Worm (Caenorhabditis elegans): Measurements from ENCODE around the gene T22F7.3.
A peak's percentile ranks its signal among the peaks of the same experiment; 100 is the strongest.

Gene T22F7.3

DNA sequence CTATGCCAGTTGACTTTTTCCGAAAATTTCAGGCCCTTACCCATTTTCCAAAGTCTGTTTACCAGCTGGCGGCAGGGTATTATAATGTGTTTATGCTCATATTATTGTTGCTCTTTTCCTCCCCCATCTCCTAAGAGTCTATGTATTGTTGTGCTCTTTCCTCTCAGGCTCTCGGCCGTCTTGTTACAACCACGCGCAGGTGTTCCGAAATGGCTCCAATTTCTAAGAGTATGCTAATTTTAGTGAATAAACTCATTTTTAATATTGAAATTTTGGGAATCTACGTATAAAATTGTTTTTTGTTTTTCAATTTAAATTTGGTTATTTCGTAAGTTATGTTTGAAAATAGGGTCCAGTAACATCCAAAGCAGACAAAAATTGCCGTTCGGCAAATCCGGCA lies 34.2 kb upstream of the T22F7.3 start:
- TF ChIP-seq nhr-77 (tag; optimal IDR thresholded peaks at IDR 0.05) (no peak), ceh-28 (tag; optimal IDR thresholded peaks at IDR 0.05) (no peak), lir-3 (tag; optimal IDR thresholded peaks at IDR 0.05) (no peak), nhr-48 (tag; optimal IDR thresholded peaks at IDR 0.05) (no peak), ctbp-1 (GFP tag; IDR thresholded peaks at IDR 0.05) (no peak), daf-8 (GFP tag; IDR thresholded peaks at IDR 0.05) (no peak), hif-1 (tag; optimal IDR thresholded peaks at IDR 0.05) (no peak), egl-27 (tag; optimal IDR thresholded peaks at IDR 0.05) (no peak), unc-130 (GFP tag; optimal IDR thresholded peaks at IDR 0.05) (no peak), arid-1 (GFP tag; conservative IDR thresholded peaks at IDR 0.05) (no peak), unc-62 (GFP tag; optimal IDR thresholded peaks at IDR 0.05 in 1 of 2) (no peak), unc-62 (tag; optimal IDR thresholded peaks at IDR 0.05) (no peak), snpc-4 (tag; optimal IDR thresholded peaks at IDR 0.05) (no peak), F44E2.7 (GFP tag; IDR thresholded peaks at IDR 0.05) (no peak), ceh-20 (GFP tag; IDR thresholded peaks at IDR 0.05) (no peak), lin-13 (GFP tag; optimal IDR thresholded peaks at IDR 0.05) (no peak)

DNA sequence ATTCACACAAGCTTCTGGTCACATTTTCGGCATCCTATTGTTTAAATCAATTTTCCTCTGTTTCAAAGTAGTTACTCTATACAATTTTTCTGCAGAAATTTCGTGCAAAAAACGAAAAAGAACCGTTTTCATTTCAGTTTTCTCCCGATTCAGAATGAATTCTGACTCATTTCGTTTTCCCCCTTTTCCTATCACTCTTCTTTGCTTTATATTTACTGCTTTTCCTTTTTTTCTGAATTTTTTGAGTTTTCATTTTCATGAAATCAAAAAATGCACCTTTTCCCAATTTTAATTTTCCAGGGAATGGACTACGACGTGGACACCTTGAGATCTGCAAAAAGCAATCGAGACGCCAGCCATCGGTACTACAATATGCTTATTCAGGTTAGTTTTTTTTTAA lies 31.8 kb upstream of the T22F7.3 start, which contains the start of gene B0353.1:
Gene B0353.1, plus strand, starts transcription at position 301 of the 400 bp plus-strand sequence.
- TF ChIP-seq zfp-3 (GFP tag; conservative IDR thresholded peaks at IDR 0.05) (no peak), dpl-1 (GFP tag; optimal IDR thresholded peaks at IDR 0.05) (no peak), lsy-2 (tag; optimal IDR thresholded peaks at IDR 0.05) (no peak), F10B5.3 (tag; optimal IDR thresholded peaks at IDR 0.05) (no peak), mxl-3 (GFP tag; optimal IDR thresholded peaks at IDR 0.05) (no peak), daf-12 (tag; optimal IDR thresholded peaks at IDR 0.05) (no peak), spr-3 (GFP tag; optimal IDR thresholded peaks at IDR 0.05) (no peak), cey-2 (tag; optimal IDR thresholded peaks at IDR 0.05; ENCODE audit: borderline replicate concordance, insufficient read depth) (no peak), set-16 (GFP tag; IDR thresholded peaks at IDR 0.05) (no peak)

DNA sequence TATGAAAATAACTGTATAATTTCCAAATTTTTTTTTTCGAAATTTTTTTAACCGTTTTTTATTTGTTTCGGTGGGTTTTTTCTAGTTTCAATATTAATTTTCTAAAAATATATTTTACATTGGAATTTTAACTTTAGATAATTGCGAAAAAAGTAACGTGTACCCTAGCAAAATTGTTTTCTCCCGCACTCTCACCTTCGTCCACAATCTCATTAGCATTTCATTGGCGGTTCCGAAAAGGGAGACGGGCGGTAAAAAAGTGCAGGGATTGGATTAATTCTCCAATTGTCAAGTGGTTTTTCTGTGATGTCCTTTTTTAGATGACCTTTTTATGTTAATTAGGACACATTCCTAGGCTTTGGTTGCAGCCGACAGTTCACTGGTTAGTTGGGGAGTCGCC lies 25.4 kb upstream of the T22F7.3 start:
- TF ChIP-seq ZK546.5 (tag; optimal IDR thresholded peaks at IDR 0.05): no peak
- no peak for TF ChIP-seq F49E8.2 (tag; optimal IDR thresholded peaks at IDR 0.05; ENCODE audit: borderline replicate concordance)
- no peak for TF ChIP-seq nhr-102 (tag; optimal IDR thresholded peaks at IDR 0.05)
- no peak for TF ChIP-seq lim-7 (GFP tag; IDR thresholded peaks at IDR 0.05)
- TF ChIP-seq daf-12 (tag; optimal IDR thresholded peaks at IDR 0.05): no peak
- TF ChIP-seq aha-1 (tag): peak; percentile 54
- no peak for TF ChIP-seq nhr-111 (GFP tag; optimal IDR thresholded peaks at IDR 0.05)
- no peak for TF ChIP-seq F26F4.8 (GFP tag; conservative IDR thresholded peaks at IDR 0.05)

- TF ChIP-seq mes-2 (tag; optimal IDR thresholded peaks at IDR 0.05; ENCODE audit: poor library complexity, severe bottlenecking): no peak
- no peak for TF ChIP-seq nhr-48 (tag; optimal IDR thresholded peaks at IDR 0.05)
Measured at ce11 chrIII:547709-548108, 23.9 kb upstream of the T22F7.3 start.

- TF ChIP-seq spr-1 (tag; optimal IDR thresholded peaks at IDR 0.05): no peak
- TF ChIP-seq nhr-102 (tag; optimal IDR thresholded peaks at IDR 0.05): no peak
- no peak for TF ChIP-seq unc-39 (tag; optimal IDR thresholded peaks at IDR 0.05)
- TF ChIP-seq nhr-77 (tag; optimal IDR thresholded peaks at IDR 0.05): no peak
- TF ChIP-seq duxl-1 (tag; optimal IDR thresholded peaks at IDR 0.05; ENCODE audit: poor library complexity): no peak
- no peak for TF ChIP-seq ZK337.2 (GFP tag; IDR thresholded peaks at IDR 0.05)
- TF ChIP-seq set-16 (GFP tag; IDR thresholded peaks at IDR 0.05): no peak
- TF ChIP-seq nhr-42 (GFP tag; IDR thresholded peaks at IDR 0.05): no peak
- no peak for TF ChIP-seq ZK546.5 (tag; optimal IDR thresholded peaks at IDR 0.05)
- no peak for TF ChIP-seq egl-27 (tag; optimal IDR thresholded peaks at IDR 0.05)
- no peak for TF ChIP-seq saeg-2 (GFP tag; IDR thresholded peaks at IDR 0.05)
- TF ChIP-seq madf-9 (GFP tag; conservative IDR thresholded peaks at IDR 0.05): no peak
- TF ChIP-seq pqm-1 (tag; optimal IDR thresholded peaks at IDR 0.05): no peak
Measured at ce11 chrIII:541766-542165, 17.9 kb upstream of the T22F7.3 start, which contains the start of gene T22F7.1. T22F7.1 (plus strand) TSS chrIII:542066.

Measured in whole organism, L4 larva.